Fruit fly (Drosophila melanogaster) whole organism, embryonic: ENCODE data around the gene CG11898.

Experiments
- Adf1 ChIP-seq: fragments of 200-800 bp; sonication (Bioruptor generic); IDR thresholded peaks from 2 replicates; pipeline ENCODE4 v1.3.6; 2022; ENCODE audit warnings: missing biosample characterization, missing genetic modification characterization
- Atf6 ChIP-seq: fragments of 200-800 bp; sonication (Bioruptor generic); IDR thresholded peaks from 2 replicates; pipeline ENCODE4 v1.3.6; 2022; ENCODE audit warnings: missing biosample characterization, missing genetic modification characterization
- Awh ChIP-seq: fragments of 200-800 bp; sonication (Bioruptor generic); IDR thresholded peaks from 2 replicates; pipeline ENCODE4, ENCODE4 v1.3.6; 2022; ENCODE audit warnings: missing biosample characterization, missing genetic modification characterization
- CG1024 ChIP-seq: fragments of 200-800 bp; sonication (Bioruptor generic); IDR thresholded peaks from 2 replicates; pipeline ENCODE4 v1.3.6; 2022; ENCODE audit warnings: missing biosample characterization, missing genetic modification characterization
- CG10462 ChIP-seq: fragments of 200-800 bp; sonication (Bioruptor generic); optimal IDR thresholded peaks from 2 replicates; lab custom pipeline; 2016; ENCODE audit warnings: missing biosample characterization, missing genetic modification characterization
- CG10654 ChIP-seq: fragments of 200-800 bp; sonication (Bioruptor generic); optimal IDR thresholded peaks from 2 replicates; lab custom pipeline; 2016; ENCODE audit warnings: missing biosample characterization, missing genetic modification characterization
- CG11456 ChIP-seq: fragments of 200-800 bp; sonication (Bioruptor generic); IDR thresholded peaks from 3 replicates; pipeline ENCODE4 v1.3.6; 2022; ENCODE audit warnings: missing biosample characterization, missing genetic modification characterization
- CG11723 ChIP-seq: fragments of 200-800 bp; sonication (Bioruptor generic); optimal IDR thresholded peaks from 2 replicates; lab custom pipeline; 2017; ENCODE audit warnings: missing biosample characterization, mild to moderate bottlenecking, missing genetic modification characterization
- CG12236 ChIP-seq: fragments of 200-800 bp; sonication (Bioruptor generic); optimal IDR thresholded peaks from 2 replicates; lab custom pipeline; 2016; ENCODE audit warnings: missing biosample characterization, missing genetic modification characterization
- CG12769 ChIP-seq: fragments of 200-800 bp; sonication (Bioruptor generic); optimal IDR thresholded peaks from 2 replicates; lab custom pipeline; 2019; ENCODE audit warnings: missing biosample characterization, mild to moderate bottlenecking, missing genetic modification characterization, moderate library complexity
- CG13123 ChIP-seq: fragments of 200-800 bp; sonication (Bioruptor generic); optimal IDR thresholded peaks from 2 replicates; lab custom pipeline; 2016; ENCODE audit warnings: missing biosample characterization, missing genetic modification characterization
- CG13287 ChIP-seq: fragments of 200-800 bp; sonication (Bioruptor generic); IDR thresholded peaks from 2 replicates; pipeline ENCODE4 v1.3.6; 2022; ENCODE audit warnings: missing biosample characterization, missing genetic modification characterization; ENCODE audit not compliant: partially characterized antibody
- CG15011 ChIP-seq: fragments of 200-800 bp; sonication (Bioruptor generic); optimal IDR thresholded peaks from 3 replicates; lab custom pipeline; 2018; ENCODE audit warnings: missing biosample characterization, mild to moderate bottlenecking, missing genetic modification characterization
- CG1647 ChIP-seq: fragments of 200-800 bp; sonication (Bioruptor generic); optimal IDR thresholded peaks from 3 replicates; lab custom pipeline; 2016; ENCODE audit warnings: missing biosample characterization, missing genetic modification characterization
- CG16863 ChIP-seq: fragments of 200-800 bp; sonication (Bioruptor generic); optimal IDR thresholded peaks from 3 replicates; lab custom pipeline; 2016; ENCODE audit warnings: missing biosample characterization, missing genetic modification characterization
- CG33213 ChIP-seq: fragments of 200-800 bp; sonication (Bioruptor generic); optimal IDR thresholded peaks from 3 replicates; lab custom pipeline; 2016; ENCODE audit warnings: missing biosample characterization, missing genetic modification characterization
- CG3726 ChIP-seq: fragments of 200-800 bp; sonication (Bioruptor generic); IDR thresholded peaks from 3 replicates; pipeline ENCODE4, ENCODE4 v1.3.6; 2022; ENCODE audit warnings: missing biosample characterization, missing genetic modification characterization
- CG43689 ChIP-seq: fragments of 200-800 bp; sonication (Bioruptor generic); IDR thresholded peaks from 2 replicates; pipeline ENCODE4 v1.3.6; 2022; ENCODE audit warnings: missing biosample characterization, missing genetic modification characterization
- CG6654 ChIP-seq: fragments of 200-800 bp; sonication (Bioruptor generic); optimal IDR thresholded peaks from 2 replicates; lab custom pipeline; 2017; ENCODE audit warnings: missing biosample characterization, mild to moderate bottlenecking, missing genetic modification characterization
- CG6854 ChIP-seq: fragments of 200-800 bp; sonication (Bioruptor generic); optimal IDR thresholded peaks from 3 replicates; lab custom pipeline; 2017; ENCODE audit warnings: missing biosample characterization, mild to moderate bottlenecking, missing genetic modification characterization
- CG8359 ChIP-seq: fragments of 200-800 bp; sonication (Bioruptor generic); optimal IDR thresholded peaks from 2 replicates; lab custom pipeline; 2017; ENCODE audit warnings: missing biosample characterization, mild to moderate bottlenecking, missing genetic modification characterization, borderline replicate concordance
- CG9609 ChIP-seq: fragments of 200-800 bp; sonication (Bioruptor generic); optimal IDR thresholded peaks from 3 replicates; lab custom pipeline; 2016; ENCODE audit warnings: missing biosample characterization, missing genetic modification characterization
- CkIIα-i1 ChIP-seq: fragments of 200-800 bp; sonication (Bioruptor generic); IDR thresholded peaks from 2 replicates; pipeline ENCODE4 v1.3.6; 2022; ENCODE audit warnings: missing biosample characterization, missing genetic modification characterization
- D19B ChIP-seq: fragments of 200-800 bp; sonication (Bioruptor generic); optimal IDR thresholded peaks from 2 replicates; lab custom pipeline; 2017; ENCODE audit warnings: missing biosample characterization, mild to moderate bottlenecking, missing genetic modification characterization
- Deaf1 ChIP-seq: fragments of 200-800 bp; optimal IDR thresholded peaks from 3 replicates; lab custom pipeline; 2019; ENCODE audit warnings: missing biosample characterization, mild to moderate bottlenecking, missing genetic modification characterization, moderate library complexity
- Doc3 ChIP-seq: fragments of 200-800 bp; sonication (Bioruptor generic); IDR thresholded peaks from 3 replicates; pipeline ENCODE4 v1.3.6; 2022; ENCODE audit warnings: missing biosample characterization, missing genetic modification characterization; ENCODE audit not compliant: partially characterized antibody
- Dp ChIP-seq: fragments of 200-800 bp; sonication (Bioruptor generic); optimal IDR thresholded peaks from 2 replicates; lab custom pipeline; 2018; ENCODE audit warnings: missing biosample characterization, mild to moderate bottlenecking, missing genetic modification characterization, moderate library complexity
- Ets65A ChIP-seq: fragments of 200-800 bp; sonication (Bioruptor generic); peaks from one replicate; lab custom pipeline; 2016; ENCODE audit warnings: missing biosample characterization, missing genetic modification characterization
- HmgD ChIP-seq: fragments of 200-800 bp; sonication (Bioruptor generic); optimal IDR thresholded peaks from 3 replicates; lab custom pipeline; 2016; ENCODE audit warnings: missing biosample characterization, missing genetic modification characterization
- Hr39 ChIP-seq: fragments of >200 bp; optimal IDR thresholded peaks from 2 replicates; lab custom pipeline; 2017
- Hr51 ChIP-seq, 2 experiments: fragments of 200-800 bp; sonication (Bioruptor generic); optimal IDR thresholded peaks; 2 replicates in 1 of 2; 3 replicates in 1 of 2; lab custom pipeline; 2016 to 2018; ENCODE audit warnings: missing biosample characterization in 2 of 2, missing genetic modification characterization in 2 of 2, mild to moderate bottlenecking in 1 of 2, moderate library complexity in 1 of 2
- NC2α ChIP-seq: fragments of 200-800 bp; sonication (Bioruptor generic); optimal IDR thresholded peaks from 2 replicates; lab custom pipeline; 2016; ENCODE audit warnings: missing biosample characterization, missing genetic modification characterization
- Pdp1 ChIP-seq, 2 experiments: fragments of 200-800 bp; sonication (Bioruptor generic); optimal IDR thresholded peaks; 3 replicates each; lab custom pipeline; 2016; ENCODE audit warnings: missing biosample characterization in 2 of 2, missing genetic modification characterization in 2 of 2, mild to moderate bottlenecking in 1 of 2, moderate library complexity in 1 of 2
- YL-1 ChIP-seq: fragments of 200-800 bp; sonication (Bioruptor generic); optimal IDR thresholded peaks from 3 replicates; lab custom pipeline; 2017; ENCODE audit warnings: missing biosample characterization, mild to moderate bottlenecking, missing genetic modification characterization
- aop ChIP-seq: fragments of 200-800 bp; sonication (Bioruptor generic); IDR thresholded peaks from 2 replicates; pipeline ENCODE4 v1.3.6; 2022; ENCODE audit warnings: missing biosample characterization, missing genetic modification characterization
- cad ChIP-seq: fragments of >200 bp; optimal IDR thresholded peaks from 2 replicates; lab custom pipeline; 2017; ENCODE audit warnings: missing biosample characterization, missing genetic modification characterization
- caup ChIP-seq: fragments of 200-800 bp; sonication (Bioruptor generic); optimal IDR thresholded peaks from 3 replicates; lab custom pipeline; 2017; ENCODE audit warnings: missing biosample characterization, mild to moderate bottlenecking, missing genetic modification characterization, moderate library complexity; ENCODE audit not compliant: severe bottlenecking
- fd102C ChIP-seq: fragments of 200-800 bp; sonication (Bioruptor generic); optimal IDR thresholded peaks from 2 replicates; lab custom pipeline; 2018; ENCODE audit warnings: missing biosample characterization, mild to moderate bottlenecking, missing genetic modification characterization, moderate library complexity
- fd64A ChIP-seq: fragments of 200-800 bp; sonication (Bioruptor generic); optimal IDR thresholded peaks from 3 replicates; lab custom pipeline; 2018; ENCODE audit warnings: missing biosample characterization, mild to moderate bottlenecking, missing genetic modification characterization
- fru ChIP-seq: fragments of >200 bp; optimal IDR thresholded peaks from 2 replicates; lab custom pipeline; 2017
- jing ChIP-seq: fragments of 200-800 bp; sonication (Bioruptor generic); optimal IDR thresholded peaks from 2 replicates; lab custom pipeline; 2018; ENCODE audit warnings: missing biosample characterization, mild to moderate bottlenecking, missing genetic modification characterization
- knrl ChIP-seq: fragments of 200-800 bp; sonication (Bioruptor generic); IDR thresholded peaks from 3 replicates; pipeline ENCODE4 v1.3.6; 2022; ENCODE audit warnings: missing biosample characterization, missing genetic modification characterization; ENCODE audit not compliant: partially characterized antibody
- nom ChIP-seq: fragments of 200-800 bp; sonication (Bioruptor generic); optimal IDR thresholded peaks from 2 replicates; lab custom pipeline; 2017; ENCODE audit warnings: missing biosample characterization, missing genetic modification characterization, mild to moderate bottlenecking, moderate library complexity, missing genetic modification reagents
- odd ChIP-seq: fragments of 200-800 bp; sonication (Bioruptor generic); optimal IDR thresholded peaks from 2 replicates; lab custom pipeline; 2017; ENCODE audit warnings: missing biosample characterization, mild to moderate bottlenecking, missing genetic modification characterization
- pan ChIP-seq, 4 experiments: fragments of >200 bp in 3 of 4; fragments of 200-800 bp in 1 of 4; sonication (Bioruptor generic) in 1 of 4; optimal IDR thresholded peaks in 3 of 4; IDR thresholded peaks in 1 of 4; 2 replicates each; pipeline versions ENCODE4 v1.3.6 to Lab custom; 2017 to 2022; ENCODE audit warnings: missing biosample characterization in 2 of 4, missing genetic modification characterization in 2 of 4, mixed read lengths in 1 of 4
- pnt ChIP-seq: fragments of 200-800 bp; sonication (Bioruptor generic); optimal IDR thresholded peaks from 3 replicates; lab custom pipeline; 2016; ENCODE audit warnings: missing biosample characterization, missing genetic modification characterization
- row ChIP-seq: fragments of 200-800 bp; sonication (Bioruptor generic); IDR thresholded peaks from 3 replicates; pipeline ENCODE4 v1.3.6; 2022; ENCODE audit warnings: missing biosample characterization, missing genetic modification characterization
- tna ChIP-seq: fragments of 200-800 bp; sonication (Bioruptor generic); IDR thresholded peaks from 2 replicates; pipeline ENCODE4 v1.3.6; 2022; ENCODE audit warnings: missing biosample characterization, missing genetic modification characterization; ENCODE audit not compliant: partially characterized antibody
- tup ChIP-seq: fragments of 200-800 bp; sonication (Bioruptor generic); optimal IDR thresholded peaks from 2 replicates; lab custom pipeline; 2016; ENCODE audit warnings: missing biosample characterization, mild to moderate bottlenecking, missing genetic modification characterization, moderate library complexity
- zfh1 ChIP-seq: fragments of 200-800 bp; sonication (Bioruptor generic); IDR thresholded peaks from 3 replicates; pipeline ENCODE4 v1.3.6; 2022; ENCODE audit warnings: missing biosample characterization, missing genetic modification characterization

The CG11898 gene

dm6 chr3R:29214262-29214661 lies 48.8 kb downstream of the CG11898 start (continued):
- TF ChIP-seq CG1647, result peak; percentile 99
- no peak for TF ChIP-seq knrl (GFP tag; lab: Robert Waterston, UW)
- peak; percentile 98 for TF ChIP-seq jing
- peak; percentile 96 for TF ChIP-seq D19B (GFP tag; lab: Kevin White, UChicago)
- no peak for TF ChIP-seq pan (optimal IDR thresholded peaks at IDR 0.05; lab: Kevin White, UChicago)
- TF ChIP-seq pan (GFP tag; optimal IDR thresholded peaks at IDR 0.05 in 1 of 2, IDR thresholded peaks at IDR 0.05 in 1 of 2), result peak in 1 of 2 experiments; percentile 99
- no peak for TF ChIP-seq Hr39 (lab: Kevin White, UChicago)
- peak; percentile 99 for TF ChIP-seq CG16863
- TF ChIP-seq CG11456, result peak; percentile 99
- peak; percentile 99 for TF ChIP-seq fd64A (GFP tag; lab: Kevin White, UChicago)
- peak; percentile 99 for TF ChIP-seq CG11723
- TF ChIP-seq CG12769 (tag; lab: Kevin White, UChicago), result peak; percentile 98
- TF ChIP-seq Dp, result peak; percentile 46
- peak; percentile 99 for TF ChIP-seq caup (GFP tag; lab: Kevin White, UChicago)
- TF ChIP-seq CG13123 (GFP tag; lab: Kevin White, UChicago), result peak; percentile 99
- peak; percentile 99 for TF ChIP-seq Hr51 (GFP tag; optimal IDR thresholded peaks at IDR 0.05; lab: Kevin White, UChicago)
- no peak for TF ChIP-seq Doc3
- peak; percentile 98 for TF ChIP-seq aop (GFP tag; lab: Robert Waterston, UW)
- TF ChIP-seq odd (GFP tag; lab: Kevin White, UChicago), result peak; percentile 99
- TF ChIP-seq CG12236 (GFP tag; lab: Kevin White, UChicago), result peak; percentile 99
- peak; percentile 99 for TF ChIP-seq nom (GFP tag; lab: Kevin White, UChicago)
- TF ChIP-seq tup (GFP tag; lab: Kevin White, UChicago), result peak; percentile 99
- peak; percentile 97 for TF ChIP-seq CkIIα-i1 (GFP tag; lab: Robert Waterston, UW)
- TF ChIP-seq row (GFP tag; lab: Robert Waterston, UW), result peak; percentile 100
- TF ChIP-seq tna (GFP tag; lab: Robert Waterston, UW), result peak; percentile 45; the same call in 1 of the 2 replicates
- peak; percentile 99 for TF ChIP-seq Awh (GFP tag; lab: Robert Waterston, UW)
- TF ChIP-seq HmgD (GFP tag; lab: Kevin White, UChicago), result peak; percentile 98
- TF ChIP-seq CG1024, result peak; percentile 98
- peak; percentile 92 for TF ChIP-seq CG6654 (GFP tag; lab: Kevin White, UChicago)
- TF ChIP-seq Pdp1 (GFP tag; optimal IDR thresholded peaks at IDR 0.05; lab: Kevin White, UChicago), result peak; percentile 99
- TF ChIP-seq CG33213 (GFP tag; lab: Kevin White, UChicago), result peak; percentile 100
- TF ChIP-seq CG3726 (GFP tag; lab: Robert Waterston, UW), result peak; percentile 99
- TF ChIP-seq Deaf1 (tag; lab: Kevin White, UChicago), result peak; percentile 89
- peak; percentile 99 for TF ChIP-seq Atf6 (GFP tag; lab: Robert Waterston, UW)
- peak; percentile 91 for TF ChIP-seq Adf1 (GFP tag; lab: Robert Waterston, UW)
- peak; percentile 96 for TF ChIP-seq CG8359
- peak; percentile 99 for TF ChIP-seq CG6854
- peak; percentile 99 for TF ChIP-seq YL-1
- TF ChIP-seq CG10654 (GFP tag; lab: Kevin White, UChicago), result peak; percentile 99
- peak; percentile 98 for TF ChIP-seq CG43689 (GFP tag; lab: Robert Waterston, UW)
- peak; percentile 100 for TF ChIP-seq Ets65A (GFP tag; lab: Kevin White, UChicago)
- TF ChIP-seq fru (lab: Kevin White, UChicago), result no peak
- TF ChIP-seq cad, result peak; percentile 36
- TF ChIP-seq CG10462 (GFP tag; lab: Kevin White, UChicago), result peak; percentile 99
- peak; percentile 99 for TF ChIP-seq CG9609 (GFP tag; lab: Kevin White, UChicago)
- TF ChIP-seq fd102C, result peak; percentile 98
- peak; percentile 98 for TF ChIP-seq pnt (GFP tag; lab: Kevin White, UChicago)
- peak; percentile 100 for TF ChIP-seq zfh1 (GFP tag; lab: Robert Waterston, UW)
- peak; percentile 31; the same call in 1 of the 2 replicates for TF ChIP-seq CG13287 (GFP tag; lab: Robert Waterston, UW)
- peak; percentile 99 for TF ChIP-seq CG15011 (GFP tag; lab: Kevin White, UChicago)
- TF ChIP-seq NC2α (GFP tag; lab: Kevin White, UChicago), result peak; percentile 99
